Fruit fly (Drosophila melanogaster) whole organism, prepupa: ENCODE data around the gene ACXD.

Source experiments
- CG10669 ChIP-seq: fragments of 200-800 bp; sonication (Bioruptor generic); optimal IDR thresholded peaks from 3 replicates; lab custom pipeline; 2018; ENCODE audit warnings: missing biosample characterization, mild to moderate bottlenecking, missing genetic modification characterization, moderate library complexity
- CG16779 ChIP-seq: fragments of 200-800 bp; sonication (Bioruptor generic); optimal IDR thresholded peaks from 3 replicates; lab custom pipeline; 2017; ENCODE audit warnings: missing biosample characterization, mild to moderate bottlenecking, missing genetic modification characterization
- CG7368 ChIP-seq: fragments of 200-800 bp; sonication (Bioruptor generic); optimal IDR thresholded peaks from 3 replicates; lab custom pipeline; 2016; ENCODE audit warnings: missing biosample characterization, missing genetic modification characterization
- CG8119 ChIP-seq: fragments of 200-800 bp; sonication (Bioruptor generic); IDR thresholded peaks from 3 replicates; pipeline ENCODE4 v1.3.6; 2022; ENCODE audit warnings: missing biosample characterization, missing genetic modification characterization
- Eip75B ChIP-seq: fragments of 200-800 bp; sonication (Bioruptor generic); optimal IDR thresholded peaks from 3 replicates; lab custom pipeline; 2016; ENCODE audit warnings: missing biosample characterization, missing genetic modification characterization
- Hr4 ChIP-seq: fragments of 200-800 bp; sonication (Bioruptor generic); optimal IDR thresholded peaks from 3 replicates; lab custom pipeline; 2016; ENCODE audit warnings: missing biosample characterization, missing genetic modification characterization
- Met ChIP-seq: fragments of 200-800 bp; sonication (Bioruptor generic); optimal IDR thresholded peaks from 3 replicates; lab custom pipeline; 2016; ENCODE audit warnings: missing biosample characterization, missing genetic modification characterization
- Sox102F ChIP-seq: fragments of 200-800 bp; sonication (Bioruptor generic); optimal IDR thresholded peaks from 2 replicates; lab custom pipeline; 2016; ENCODE audit warnings: missing biosample characterization, mild to moderate bottlenecking, missing genetic modification characterization
- achi ChIP-seq: fragments of 200-800 bp; sonication (Bioruptor generic); optimal IDR thresholded peaks from 3 replicates; lab custom pipeline; 2016; ENCODE audit warnings: missing biosample characterization, missing genetic modification characterization
- acj6 ChIP-seq: fragments of 200-800 bp; sonication (Bioruptor generic); optimal IDR thresholded peaks from 3 replicates; lab custom pipeline; 2016; ENCODE audit warnings: missing biosample characterization, missing genetic modification characterization
- cyc ChIP-seq: fragments of 200-800 bp; sonication (Bioruptor generic); optimal IDR thresholded peaks from 3 replicates; lab custom pipeline; 2016; ENCODE audit warnings: missing biosample characterization, missing genetic modification characterization
- eg ChIP-seq: fragments of 200-800 bp; sonication (Bioruptor generic); IDR thresholded peaks from 3 replicates; pipeline ENCODE4 v1.3.6; 2022; ENCODE audit warnings: missing biosample characterization, missing genetic modification characterization
- esn ChIP-seq: fragments of 200-800 bp; sonication (Bioruptor generic); optimal IDR thresholded peaks from 2 replicates; lab custom pipeline; 2016; ENCODE audit warnings: missing biosample characterization, mild to moderate bottlenecking, missing genetic modification characterization, moderate library complexity
- fd59A ChIP-seq: fragments of 200-800 bp; sonication (Bioruptor generic); optimal IDR thresholded peaks from 2 replicates; lab custom pipeline; 2017; ENCODE audit warnings: missing biosample characterization, mild to moderate bottlenecking, missing genetic modification characterization, missing genetic modification reagents
- fd85E ChIP-seq: fragments of 200-800 bp; sonication (Bioruptor generic); optimal IDR thresholded peaks from 3 replicates; lab custom pipeline; 2016; ENCODE audit warnings: missing biosample characterization, missing genetic modification characterization
- fkh ChIP-seq: fragments of 200-800 bp; sonication (Bioruptor generic); optimal IDR thresholded peaks from 3 replicates; lab custom pipeline; 2017; ENCODE audit warnings: missing biosample characterization, mild to moderate bottlenecking, missing genetic modification characterization, moderate library complexity
- lz ChIP-seq: fragments of 200-800 bp; sonication (Bioruptor generic); optimal IDR thresholded peaks from 3 replicates; lab custom pipeline; 2016; ENCODE audit warnings: missing biosample characterization, missing genetic modification characterization
- spab ChIP-seq: fragments of 200-800 bp; sonication (Bioruptor generic); optimal IDR thresholded peaks from 2 replicates; lab custom pipeline; 2017; ENCODE audit warnings: missing biosample characterization, mild to moderate bottlenecking, missing genetic modification characterization, missing genetic modification reagents
- ss ChIP-seq, 2 experiments: fragments of 200-800 bp; sonication (Bioruptor generic); optimal IDR thresholded peaks; 2 replicates in 1 of 2; 3 replicates in 1 of 2; lab custom pipeline; 2017 to 2018; ENCODE audit warnings: mild to moderate bottlenecking in 2 of 2, missing biosample characterization in 2 of 2, missing genetic modification characterization in 2 of 2, moderate library complexity in 1 of 2
- svp ChIP-seq: fragments of 200-800 bp; sonication (Bioruptor generic); peaks from one replicate; lab custom pipeline; 2016; ENCODE audit warnings: missing biosample characterization, missing genetic modification characterization

The ACXD gene

DNA sequence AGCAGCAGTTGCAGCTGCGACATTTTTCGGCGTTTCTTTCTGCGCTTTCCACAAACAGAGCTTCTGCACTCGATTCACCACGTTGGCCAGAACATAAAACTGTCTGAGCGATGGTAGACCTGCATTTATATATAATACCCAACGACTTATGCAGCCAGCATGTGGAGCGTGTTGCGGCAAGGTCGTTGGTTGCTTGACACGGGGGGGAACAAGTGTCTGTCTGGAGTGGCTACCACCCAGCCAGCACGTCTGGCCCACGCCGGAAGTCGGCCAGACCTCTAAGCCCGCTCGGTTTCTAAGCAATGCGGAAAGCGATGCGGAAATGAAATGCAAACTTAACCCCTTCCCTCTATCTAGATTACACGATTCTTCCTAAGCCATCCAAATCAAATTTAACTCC, 35.3 kb downstream of the ACXD start, which contains the start of gene yellow-g:
Gene yellow-g, minus strand, starts transcription at position 101 of the 400 bp plus-strand sequence.
- no peak for TF ChIP-seq spab (GFP tag; lab: Kevin White, UChicago)

DNA sequence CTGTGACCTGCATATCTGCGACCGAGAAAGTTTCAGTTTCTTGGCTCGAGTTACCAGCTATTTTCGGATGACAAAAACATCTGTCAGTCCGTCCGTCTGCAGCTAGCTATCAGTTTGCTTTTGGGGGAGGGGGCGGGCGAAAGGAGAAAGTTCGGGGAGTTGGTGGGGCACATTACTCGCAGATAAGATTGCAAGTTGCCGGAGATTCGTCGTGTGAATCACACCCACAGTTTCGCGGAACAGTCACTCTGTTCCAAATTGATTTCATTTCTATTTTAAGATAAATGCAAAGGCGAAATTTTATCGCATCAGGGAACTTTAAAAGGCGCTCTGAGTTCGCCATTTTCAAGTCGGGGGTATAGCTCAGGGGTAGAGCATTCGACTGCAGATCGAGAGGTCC, 36.0 kb downstream of the ACXD start:
- TF ChIP-seq CG8119 (GFP tag; lab: Robert Waterston, UW) (no peak), svp (GFP tag; lab: Kevin White, UChicago) (peak; percentile 47)

DNA sequence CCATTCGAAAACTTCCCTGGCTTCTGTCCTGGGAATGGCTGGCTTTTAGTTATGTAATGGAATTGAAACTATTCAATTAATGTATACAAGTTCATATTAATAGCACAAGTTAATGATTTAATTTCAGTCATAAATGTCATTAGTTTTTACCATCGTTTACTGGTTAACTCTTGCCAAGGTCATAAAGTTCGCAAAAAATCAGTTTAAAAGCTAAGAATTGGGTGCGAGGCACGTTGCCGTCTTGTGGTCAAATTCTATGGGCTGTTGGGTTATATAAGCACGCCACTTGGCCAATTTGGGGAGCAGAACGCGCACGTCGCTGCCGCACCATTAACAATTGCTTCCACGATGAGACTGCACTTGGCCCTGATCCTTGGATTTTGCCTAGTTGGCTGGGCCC, 38.8 kb downstream of the ACXD start, which contains the start of gene yellow-g2:
Gene yellow-g2, plus strand, starts transcription at position 301 of the 400 bp plus-strand sequence.
- TF ChIP-seq fd59A, result no peak
- TF ChIP-seq Hr4 (GFP tag; lab: Kevin White, UChicago), result no peak
- TF ChIP-seq ss (GFP tag; optimal IDR thresholded peaks at IDR 0.05; lab: Kevin White, UChicago), result no peak
- TF ChIP-seq Eip75B (GFP tag; lab: Kevin White, UChicago), result no peak
- TF ChIP-seq lz (GFP tag; lab: Kevin White, UChicago), result no peak
- TF ChIP-seq Sox102F, result no peak
- TF ChIP-seq CG16779 (tag; lab: Kevin White, UChicago), result no peak
- TF ChIP-seq fkh, result no peak
- TF ChIP-seq cyc, result no peak
- TF ChIP-seq fd85E (GFP tag; lab: Kevin White, UChicago), result no peak
- no peak for TF ChIP-seq spab (GFP tag; lab: Kevin White, UChicago)
- no peak for TF ChIP-seq acj6 (GFP tag; lab: Kevin White, UChicago)
- no peak for TF ChIP-seq esn
- TF ChIP-seq achi (GFP tag; lab: Kevin White, UChicago), result no peak

DNA sequence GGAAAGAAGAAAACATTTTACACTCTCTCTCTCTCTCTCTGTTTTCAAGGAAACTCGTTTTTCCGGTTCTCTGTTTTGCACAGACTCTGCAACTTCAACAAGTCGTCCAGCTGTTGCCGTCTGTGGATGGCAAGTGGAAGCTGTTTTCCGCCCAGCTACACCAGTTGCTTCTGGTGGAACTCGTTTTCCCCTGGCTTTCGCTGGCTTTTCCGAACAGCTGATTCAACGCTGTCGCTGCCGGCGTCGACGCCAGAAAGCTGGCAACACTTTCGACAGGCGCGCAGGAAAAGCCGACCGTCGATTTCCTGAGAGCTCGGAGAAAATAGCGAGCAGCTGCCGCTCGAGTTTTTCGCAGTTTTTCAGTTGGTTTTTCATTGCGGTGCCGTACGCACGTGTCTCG, 45.1 kb downstream of the ACXD start, which contains the start of gene MsR2:
Gene MsR2, plus strand, starts transcription at position 378 of the 400 bp plus-strand sequence.
- no peak for TF ChIP-seq Hr4 (GFP tag; lab: Kevin White, UChicago)
- no peak for TF ChIP-seq Eip75B (GFP tag; lab: Kevin White, UChicago)
- TF ChIP-seq spab (GFP tag; lab: Kevin White, UChicago), result no peak
- TF ChIP-seq Met (GFP tag; lab: Kevin White, UChicago), result no peak
- 0 out of 3 replicates have a peak, but pooled peaks have one; percentile 20 for TF ChIP-seq eg (GFP tag; lab: Robert Waterston, UW)
- TF ChIP-seq CG7368 (GFP tag; lab: Kevin White, UChicago), result no peak
- TF ChIP-seq CG10669 (GFP tag; lab: Kevin White, UChicago), result no peak
